Worm (Caenorhabditis elegans) whole organism, young adult: Measurements from ENCODE around the gene cgt-1.

Experiments used
- B0019.2 ChIP-seq: fragments of 200-800 bp; sonication (Bioruptor generic); conservative IDR thresholded peaks from 2 replicates; pipeline ENCODE4 v1.3.6; 2022; ENCODE audit warnings: missing genetic modification reagents, missing genetic modification characterization, missing compliant biosample characterization
- B0035.1 ChIP-seq: sonication (generic microtip); optimal IDR thresholded peaks from 2 replicates; lab custom pipeline; 2016; ENCODE audit warnings: missing genetic modification characterization, mild to moderate bottlenecking, missing compliant biosample characterization, missing genotype, missing genetic modification reagents
- B0336.3 ChIP-seq: fragments of 200-800 bp; sonication (Bioruptor generic); IDR thresholded peaks from 2 replicates; pipeline ENCODE4 v1.3.6; 2022; ENCODE audit warnings: missing genetic modification characterization, missing compliant biosample characterization
- C06A6.2 ChIP-seq: fragments of 200-800 bp; sonication (Bioruptor generic); conservative IDR thresholded peaks from 2 replicates; pipeline ENCODE4 v1.3.6; 2022; ENCODE audit warnings: missing genetic modification characterization, missing compliant biosample characterization
- F22D6.2 ChIP-seq: sonication (generic microtip); optimal IDR thresholded peaks from 2 replicates; lab custom pipeline; 2016; ENCODE audit warnings: mild to moderate bottlenecking, missing genetic modification characterization, missing compliant biosample characterization
- F33H1.4 ChIP-seq: fragments of 200-800 bp; sonication (Bioruptor generic); IDR thresholded peaks from 2 replicates; pipeline ENCODE4 v1.3.6; 2022; ENCODE audit warnings: missing genetic modification reagents, missing genetic modification characterization, missing compliant biosample characterization
- F39B2.1 ChIP-seq: fragments of 200-800 bp; sonication (Bioruptor generic); IDR thresholded peaks from 2 replicates; pipeline ENCODE4 v1.3.6; 2022; ENCODE audit warnings: missing genetic modification reagents, missing genetic modification characterization, missing compliant biosample characterization
- F49E8.2 ChIP-seq: sonication (generic microtip); optimal IDR thresholded peaks from 3 replicates; lab custom pipeline; 2017; ENCODE audit warnings: missing genetic modification characterization, mild to moderate bottlenecking, missing compliant biosample characterization, antibody characterized with exemption, moderate library complexity; ENCODE audit not compliant: insufficient read depth
- F55B11.4 ChIP-seq: sonication (generic microtip); optimal IDR thresholded peaks from 2 replicates; lab custom pipeline; 2016; ENCODE audit warnings: missing compliant biosample characterization, missing genetic modification characterization, borderline replicate concordance; ENCODE audit not compliant: insufficient read depth
- Y53G8AR.9 ChIP-seq: fragments of 200-800 bp; sonication (Bioruptor generic); conservative IDR thresholded peaks from 2 replicates; pipeline ENCODE4 v1.3.6; 2022; ENCODE audit warnings: missing genetic modification reagents, missing genetic modification characterization, missing compliant biosample characterization
- Y56A3A.18 ChIP-seq: fragments of 200-800 bp; sonication (Bioruptor generic); IDR thresholded peaks from 2 replicates; pipeline ENCODE4 v1.3.6; 2022; ENCODE audit warnings: missing genetic modification reagents, missing genetic modification characterization, missing compliant biosample characterization
- Y67H2A.10 ChIP-seq: fragments of 200-800 bp; sonication (Bioruptor generic); conservative IDR thresholded peaks from 2 replicates; pipeline ENCODE4 v1.3.6; 2022; ENCODE audit warnings: missing genetic modification reagents, missing genetic modification characterization, missing compliant biosample characterization
- Y79H2A.3 ChIP-seq: fragments of 200-800 bp; sonication (Bioruptor generic); conservative IDR thresholded peaks from 2 replicates; pipeline ENCODE4 v1.3.6; 2022; ENCODE audit warnings: missing genetic modification reagents, missing genetic modification characterization, missing compliant biosample characterization
- Y95B8A.8 ChIP-seq: fragments of 200-800 bp; sonication (Bioruptor generic); IDR thresholded peaks from 2 replicates; pipeline ENCODE4 v1.3.6; 2022; ENCODE audit warnings: missing genetic modification reagents, missing genetic modification characterization, missing compliant biosample characterization
- ZK185.1 ChIP-seq: sonication (generic microtip); optimal IDR thresholded peaks from 2 replicates; lab custom pipeline; 2016; ENCODE audit warnings: mild to moderate bottlenecking, missing genetic modification characterization, missing compliant biosample characterization; ENCODE audit not compliant: poor library complexity, severe bottlenecking
- aptf-2 ChIP-seq: fragments of 200-800 bp; sonication (Bioruptor generic); conservative IDR thresholded peaks from 2 replicates; pipeline ENCODE4 v1.3.6; 2022; ENCODE audit warnings: missing genetic modification reagents, missing genetic modification characterization, missing compliant biosample characterization
- attf-3 ChIP-seq: fragments of 200-800 bp; sonication (Bioruptor generic); conservative IDR thresholded peaks from 2 replicates; pipeline ENCODE4 v1.3.6; 2022; ENCODE audit warnings: missing genetic modification reagents, missing genetic modification characterization, missing compliant biosample characterization
- attf-5 ChIP-seq: fragments of 200-800 bp; sonication (Bioruptor generic); optimal IDR thresholded peaks from 2 replicates; lab custom pipeline; 2018; ENCODE audit warnings: mild to moderate bottlenecking, missing genetic modification characterization, missing compliant biosample characterization
- ceh-27 ChIP-seq: fragments of 200-800 bp; sonication (Bioruptor generic); optimal IDR thresholded peaks from 2 replicates; lab custom pipeline; 2018; ENCODE audit warnings: mild to moderate bottlenecking, missing genetic modification characterization, moderate library complexity, missing compliant biosample characterization
- ceh-58 ChIP-seq: fragments of 200-800 bp; sonication (Bioruptor generic); IDR thresholded peaks from 2 replicates; pipeline ENCODE4 v1.3.6; 2022; ENCODE audit warnings: missing genetic modification characterization, missing compliant biosample characterization
- ceh-79 ChIP-seq: sonication (generic microtip); optimal IDR thresholded peaks from 2 replicates; lab custom pipeline; 2017; ENCODE audit warnings: mild to moderate bottlenecking, missing genetic modification characterization, missing compliant biosample characterization
- chd-7 ChIP-seq: sonication (generic microtip); optimal IDR thresholded peaks from 2 replicates; lab custom pipeline; 2016; ENCODE audit warnings: mild to moderate bottlenecking, missing genetic modification characterization, moderate library complexity, missing compliant biosample characterization
- die-1 ChIP-seq: sonication (generic microtip); optimal IDR thresholded peaks from 2 replicates; lab custom pipeline; 2016; ENCODE audit warnings: missing genotype, mild to moderate bottlenecking, missing genetic modification characterization, missing compliant biosample characterization
- efl-1 ChIP-seq: fragments of 150-350 bp; optimal IDR thresholded peaks from 2 replicates; lab custom pipeline; 2014; ENCODE audit warnings: missing biosample characterization, missing genetic modification reagents, missing genetic modification characterization
- gei-17 ChIP-seq: fragments of 200-800 bp; sonication (Bioruptor generic); optimal IDR thresholded peaks from 2 replicates; lab custom pipeline; 2018; ENCODE audit warnings: mild to moderate bottlenecking, missing genetic modification characterization, missing compliant biosample characterization
- hlh-12 ChIP-seq: sonication (generic microtip); optimal IDR thresholded peaks from 2 replicates; lab custom pipeline; 2016; ENCODE audit warnings: missing genetic modification characterization, missing compliant biosample characterization
- hmg-1.2 ChIP-seq: fragments of 200-800 bp; sonication (Bioruptor generic); IDR thresholded peaks from 2 replicates; pipeline ENCODE4 v1.3.6; 2022; ENCODE audit warnings: missing genetic modification reagents, missing genetic modification characterization, missing compliant biosample characterization
- lag-1 ChIP-seq: fragments of 200-800 bp; sonication (Bioruptor generic); IDR thresholded peaks from 2 replicates; pipeline ENCODE4 v1.3.6; 2022; ENCODE audit warnings: missing genetic modification reagents, missing genetic modification characterization, missing compliant biosample characterization
- lin-40 ChIP-seq: sonication (generic microtip); optimal IDR thresholded peaks from 2 replicates; lab custom pipeline; 2016; ENCODE audit warnings: missing genetic modification characterization, mild to moderate bottlenecking, missing compliant biosample characterization, missing genotype, missing genetic modification reagents
- lir-1 ChIP-seq: fragments of 200-800 bp; sonication (Bioruptor generic); conservative IDR thresholded peaks from 2 replicates; pipeline ENCODE4 v1.3.6; 2022; ENCODE audit warnings: missing genetic modification reagents, missing genetic modification characterization, missing compliant biosample characterization
- madf-10 ChIP-seq: sonication (generic microtip); optimal IDR thresholded peaks from 2 replicates; lab custom pipeline; 2016; ENCODE audit warnings: mild to moderate bottlenecking, missing genetic modification characterization, missing compliant biosample characterization
- mcd-1 ChIP-seq: fragments of 200-800 bp; sonication (Bioruptor generic); IDR thresholded peaks from 2 replicates; pipeline ENCODE4 v1.3.6; 2022; ENCODE audit warnings: missing genetic modification reagents, missing genetic modification characterization, missing compliant biosample characterization
- mel-28 ChIP-seq: sonication (generic microtip); optimal IDR thresholded peaks from 2 replicates; lab custom pipeline; 2016; ENCODE audit warnings: borderline replicate concordance, mild to moderate bottlenecking, missing genetic modification characterization, missing compliant biosample characterization
- nhr-27 ChIP-seq: fragments of 200-800 bp; sonication (Bioruptor generic); optimal IDR thresholded peaks from 2 replicates; lab custom pipeline; 2018; ENCODE audit warnings: mild to moderate bottlenecking, missing genetic modification characterization, moderate library complexity, missing compliant biosample characterization
- nhr-80 ChIP-seq: sonication (generic microtip); optimal IDR thresholded peaks from 2 replicates; lab custom pipeline; 2016; ENCODE audit warnings: missing genetic modification characterization, missing compliant biosample characterization
- repo-1 ChIP-seq: sonication (generic microtip); optimal IDR thresholded peaks from 2 replicates; lab custom pipeline; 2017; ENCODE audit warnings: mild to moderate bottlenecking, missing genetic modification characterization, missing compliant biosample characterization
- sdz-38 ChIP-seq: sonication (generic microtip); optimal IDR thresholded peaks from 2 replicates; lab custom pipeline; 2016; ENCODE audit warnings: missing genotype, missing genetic modification characterization, missing compliant biosample characterization
- snpc-3.4 ChIP-seq: sonication (generic microtip); optimal IDR thresholded peaks from 2 replicates; lab custom pipeline; 2017; ENCODE audit warnings: missing genetic modification characterization, mild to moderate bottlenecking, missing compliant biosample characterization, antibody characterized with exemption, moderate library complexity, missing genotype, missing genetic modification reagents
- somi-1 ChIP-seq: fragments of 200-800 bp; sonication (Bioruptor generic); optimal IDR thresholded peaks from 2 replicates; lab custom pipeline; 2018; ENCODE audit warnings: mild to moderate bottlenecking, missing genetic modification characterization, missing compliant biosample characterization
- sptf-2 ChIP-seq: fragments of 200-800 bp; sonication (Bioruptor generic); optimal IDR thresholded peaks from 2 replicates; lab custom pipeline; 2018; ENCODE audit warnings: mild to moderate bottlenecking, missing genetic modification characterization, missing compliant biosample characterization
- tbp1 ChIP-seq: fragments of 200-800 bp; sonication (Bioruptor generic); optimal IDR thresholded peaks from 2 replicates; lab custom pipeline; 2018; ENCODE audit warnings: mild to moderate bottlenecking, missing genetic modification characterization, missing compliant biosample characterization
- tbx-9 ChIP-seq: sonication (generic microtip); optimal IDR thresholded peaks from 2 replicates; lab custom pipeline; 2016; ENCODE audit warnings: borderline replicate concordance, missing genetic modification characterization, inconsistent platforms, missing compliant biosample characterization
- xnd-1 ChIP-seq: sonication (generic microtip); optimal IDR thresholded peaks from 2 replicates; lab custom pipeline; 2016; ENCODE audit warnings: missing genotype, missing genetic modification reagents, missing genetic modification characterization, missing compliant biosample characterization
- ztf-18 ChIP-seq: sonication (generic microtip); optimal IDR thresholded peaks from 2 replicates; lab custom pipeline; 2016; ENCODE audit warnings: missing genotype, mild to moderate bottlenecking, missing genetic modification characterization, missing compliant biosample characterization
- ztf-26 ChIP-seq: sonication (generic microtip); optimal IDR thresholded peaks from 2 replicates; lab custom pipeline; 2017; ENCODE audit warnings: missing genetic modification characterization, missing compliant biosample characterization
- ztf-28 ChIP-seq: fragments of 200-800 bp; sonication (Bioruptor generic); IDR thresholded peaks from 2 replicates; pipeline ENCODE4 v1.3.6; 2022; ENCODE audit warnings: missing genetic modification reagents, missing genetic modification characterization, missing compliant biosample characterization
- ztf-3 ChIP-seq: fragments of 200-800 bp; sonication (Bioruptor generic); optimal IDR thresholded peaks from 2 replicates; lab custom pipeline; 2018; ENCODE audit warnings: mild to moderate bottlenecking, missing genetic modification characterization, missing compliant biosample characterization
- ztf-6 ChIP-seq: fragments of 200-800 bp; sonication (Bioruptor generic); IDR thresholded peaks from 2 replicates; pipeline ENCODE4 v1.3.6; 2022; ENCODE audit warnings: missing genetic modification reagents, missing genetic modification characterization, missing compliant biosample characterization

Gene cgt-1

DNA sequence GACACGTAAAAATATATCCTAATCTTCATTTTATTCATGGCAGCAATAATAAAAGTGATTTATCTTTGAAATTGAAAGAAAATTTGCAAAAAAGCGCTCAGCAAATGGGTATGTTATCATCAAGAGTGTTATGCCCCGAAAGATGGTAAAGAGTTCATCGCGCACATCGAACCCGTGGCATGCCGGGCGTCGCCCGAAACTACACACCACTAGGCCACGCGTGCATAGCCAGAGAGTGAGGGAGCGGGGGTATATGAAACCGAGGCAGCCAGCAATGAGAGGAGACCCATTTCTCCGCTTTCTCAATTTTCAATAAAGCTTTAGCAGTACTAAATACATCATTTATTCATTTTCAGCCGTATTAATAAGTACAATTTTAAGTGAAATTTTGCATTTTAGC is 14.9 kb downstream of the cgt-1 start (continued):
- TF ChIP-seq mel-28 (tag; lab: Kevin White, UChicago) (peak; percentile 80), Y67H2A.10 (GFP tag; lab: Robert Waterston, UW) (no peak), B0035.1 (peak; percentile 82), aptf-2 (GFP tag; lab: Robert Waterston, UW) (0 out of 2 replicates have a peak, but pooled peaks have one; percentile 49), F33H1.4 (peak; percentile 52), F22D6.2 (tag; lab: Kevin White, UChicago) (peak; percentile 67), gei-17 (peak; percentile 73), Y56A3A.18 (GFP tag; lab: Robert Waterston, UW) (peak; percentile 91), hlh-12 (tag; lab: Kevin White, UChicago) (peak; percentile 92), snpc-3.4 (tag; lab: Kevin White, UChicago) (peak; percentile 93), sdz-38 (tag; lab: Kevin White, UChicago) (no peak), Y95B8A.8 (GFP tag; lab: Robert Waterston, UW) (0 out of 2 replicates have a peak, but pooled peaks have one; percentile 60), ztf-18 (tag; lab: Kevin White, UChicago) (peak; percentile 85), tbp1 (GFP tag; lab: Kevin White, UChicago) (peak; percentile 100), C06A6.2 (GFP tag; lab: Robert Waterston, UW) (peak; percentile 83), ceh-27 (GFP tag; lab: Kevin White, UChicago) (peak; percentile 90), B0019.2 (GFP tag; lab: Robert Waterston, UW) (0 out of 2 replicates have a peak, but pooled peaks have one; percentile 36), hmg-1.2 (GFP tag; lab: Robert Waterston, UW) (peak; percentile 87), efl-1 (GFP tag; lab: Kevin White, UChicago) (peak; percentile 34), attf-5 (GFP tag; lab: Kevin White, UChicago) (peak; percentile 87), mcd-1 (GFP tag; lab: Robert Waterston, UW) (peak; percentile 84), attf-3 (peak; percentile 67), ztf-3 (GFP tag; lab: Kevin White, UChicago) (peak; percentile 79), ztf-28 (GFP tag; lab: Robert Waterston, UW) (peak; percentile 86; the same call in 1 of the 2 replicates), Y53G8AR.9 (peak; percentile 81), ceh-79 (tag; lab: Kevin White, UChicago) (peak; percentile 97), B0336.3 (GFP tag; lab: Robert Waterston, UW) (peak; percentile 87; the same call in 1 of the 2 replicates), F39B2.1 (GFP tag; lab: Robert Waterston, UW) (no peak), lir-1 (GFP tag; lab: Robert Waterston, UW) (peak; percentile 78), xnd-1 (tag; lab: Kevin White, UChicago) (peak; percentile 12), lin-40 (tag; lab: Kevin White, UChicago) (no peak), tbx-9 (tag; lab: Kevin White, UChicago) (peak; percentile 96), F49E8.2 (tag; lab: Kevin White, UChicago) (peak; percentile 51), Y79H2A.3 (GFP tag; lab: Robert Waterston, UW) (0 out of 2 replicates have a peak, but pooled peaks have one; percentile 65), ZK185.1 (tag; lab: Kevin White, UChicago) (peak; percentile 95), ceh-58 (0 out of 2 replicates have a peak, but pooled peaks have one; percentile 85), die-1 (tag; lab: Kevin White, UChicago) (peak; percentile 98), nhr-27 (tag; lab: Kevin White, UChicago) (peak; percentile 91), madf-10 (peak; percentile 87), lag-1 (GFP tag; lab: Robert Waterston, UW) (0 out of 2 replicates have a peak, but pooled peaks have one; percentile 63), ztf-26 (tag; lab: Kevin White, UChicago) (peak; percentile 93), F55B11.4 (tag; lab: Kevin White, UChicago) (no peak), ztf-6 (GFP tag; lab: Robert Waterston, UW) (peak; percentile 88), chd-7 (tag; lab: Kevin White, UChicago) (peak; percentile 95), nhr-80 (tag; lab: Kevin White, UChicago) (peak; percentile 65), somi-1 (GFP tag; lab: Kevin White, UChicago) (peak; percentile 87), repo-1 (peak; percentile 93), sptf-2 (GFP tag; lab: Kevin White, UChicago) (peak; percentile 91)
